Worm (Caenorhabditis elegans): ENCODE results near the gene T08D2.4.
"Not testable (repeated sequence)": the region's sequence is repeated elsewhere in the genome, so short reads cannot be mapped to it uniquely, and the experiment has no call there.

T08D2.4 gene

DNA sequence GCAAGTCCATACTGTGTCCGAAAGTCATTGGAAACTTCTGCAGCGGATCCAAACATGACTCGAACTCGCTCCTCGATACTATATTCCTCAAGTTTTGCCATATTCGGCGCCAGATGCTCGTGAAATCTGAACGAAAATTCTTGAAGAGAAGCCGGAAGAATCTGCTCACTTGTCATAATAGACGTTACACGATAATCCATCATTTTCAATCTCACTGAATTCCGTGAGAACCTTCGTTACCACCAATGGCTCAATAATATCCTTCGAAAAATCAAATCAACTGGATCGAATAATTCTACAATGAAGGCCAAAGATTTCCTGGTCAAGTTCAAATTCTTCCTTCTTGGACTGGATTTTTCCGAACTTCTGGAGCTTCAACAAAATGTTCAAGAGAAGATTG is 33.9 kb downstream of the T08D2.4 start, which contains the start of gene Y73B3B.1:
Gene Y73B3B.1, minus strand, starts transcription at position 101 of the 400 bp plus-strand sequence.
- not testable (repeated sequence) for TF ChIP-seq flt-1 (GFP tag; IDR thresholded peaks at IDR 0.05); ztf-29 (GFP tag; IDR thresholded peaks at IDR 0.05); klf-2 (GFP tag; conservative IDR thresholded peaks at IDR 0.05)

DNA sequence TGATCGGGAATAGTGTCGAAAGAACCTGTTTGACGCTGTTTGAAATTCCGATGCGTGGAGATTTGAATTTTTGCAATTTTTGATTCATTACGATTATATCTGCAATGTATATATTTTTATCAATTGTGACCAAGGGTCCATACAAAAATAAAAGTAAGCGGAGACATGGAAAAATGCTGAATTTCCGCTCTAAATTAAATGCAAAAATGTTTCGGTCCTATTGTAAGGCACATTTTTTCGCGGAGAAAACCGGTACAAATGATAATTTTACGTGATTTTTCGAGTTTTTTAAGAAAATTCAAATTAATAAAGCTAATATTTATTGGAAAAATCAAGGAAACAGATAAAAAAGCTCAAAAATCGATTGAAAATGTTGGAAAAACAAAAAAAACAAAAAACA is 38.3 kb downstream of the T08D2.4 start, which contains the start of gene set-28:
Gene set-28, minus strand, starts transcription at position 101 of the 400 bp plus-strand sequence.
- TF ChIP-seq tab-1 (GFP tag; IDR thresholded peaks at IDR 0.05); klf-2 (GFP tag; conservative IDR thresholded peaks at IDR 0.05); T22C8.4 (GFP tag; IDR thresholded peaks at IDR 0.05): not testable (repeated sequence)
